Fruit fly (Drosophila melanogaster) whole organism, prepupa: Measurements from ENCODE around the gene Jig.

Source experiments
- CG10631 ChIP-seq: fragments of 200-800 bp; sonication (Bioruptor generic); optimal IDR thresholded peaks from 2 replicates; lab custom pipeline; 2016; ENCODE audit warnings: missing biosample characterization, missing genetic modification characterization
- CG10669 ChIP-seq: fragments of 200-800 bp; sonication (Bioruptor generic); optimal IDR thresholded peaks from 3 replicates; lab custom pipeline; 2018; ENCODE audit warnings: missing biosample characterization, mild to moderate bottlenecking, missing genetic modification characterization, moderate library complexity
- CG11762 ChIP-seq: fragments of 200-800 bp; sonication (Bioruptor generic); optimal IDR thresholded peaks from 3 replicates; lab custom pipeline; 2016; ENCODE audit warnings: missing biosample characterization, missing genetic modification characterization; ENCODE audit not compliant: insufficient read depth
- CG1621 ChIP-seq: fragments of 200-800 bp; sonication (Bioruptor generic); optimal IDR thresholded peaks from 3 replicates; lab custom pipeline; 2018; ENCODE audit warnings: missing biosample characterization, mild to moderate bottlenecking, missing genetic modification characterization
- CG16779 ChIP-seq: fragments of 200-800 bp; sonication (Bioruptor generic); optimal IDR thresholded peaks from 3 replicates; lab custom pipeline; 2017; ENCODE audit warnings: missing biosample characterization, mild to moderate bottlenecking, missing genetic modification characterization
- CG3032 ChIP-seq: fragments of 200-800 bp; optimal IDR thresholded peaks from 2 replicates; lab custom pipeline; 2019; ENCODE audit warnings: missing biosample characterization, mild to moderate bottlenecking, missing genetic modification characterization, moderate library complexity
- CG31627 ChIP-seq: fragments of 200-800 bp; sonication (Bioruptor generic); optimal IDR thresholded peaks from 3 replicates; lab custom pipeline; 2016; ENCODE audit warnings: missing biosample characterization, missing genetic modification characterization
- CG32006 ChIP-seq: fragments of 200-800 bp; sonication (Bioruptor generic); optimal IDR thresholded peaks from 3 replicates; lab custom pipeline; 2017; ENCODE audit warnings: missing biosample characterization, mild to moderate bottlenecking, missing genetic modification characterization
- CG34406 ChIP-seq: fragments of 200-800 bp; sonication (Bioruptor generic); optimal IDR thresholded peaks from 3 replicates; lab custom pipeline; 2016; ENCODE audit warnings: missing biosample characterization, missing genetic modification characterization
- CG3919 ChIP-seq: fragments of 200-800 bp; sonication (Bioruptor generic); optimal IDR thresholded peaks from 3 replicates; lab custom pipeline; 2016; ENCODE audit warnings: missing biosample characterization, missing genetic modification characterization
- CG6792 ChIP-seq: fragments of 200-800 bp; sonication (Bioruptor generic); optimal IDR thresholded peaks from 3 replicates; lab custom pipeline; 2016; ENCODE audit warnings: missing biosample characterization, missing genetic modification characterization
- CG6808 ChIP-seq: fragments of 200-800 bp; sonication (Bioruptor generic); optimal IDR thresholded peaks from 3 replicates; lab custom pipeline; 2017; ENCODE audit warnings: missing biosample characterization, missing genetic modification characterization, mild to moderate bottlenecking, moderate library complexity, missing genetic modification reagents
- CG6854 ChIP-seq: fragments of 200-800 bp; sonication (Bioruptor generic); optimal IDR thresholded peaks from 2 replicates; lab custom pipeline; 2017; ENCODE audit warnings: missing biosample characterization, mild to moderate bottlenecking, missing genetic modification characterization
- CG8119 ChIP-seq: fragments of 200-800 bp; sonication (Bioruptor generic); IDR thresholded peaks from 3 replicates; pipeline ENCODE4 v1.3.6; 2022; ENCODE audit warnings: missing biosample characterization, missing genetic modification characterization
- CG8319 ChIP-seq: fragments of 200-800 bp; sonication (Bioruptor generic); optimal IDR thresholded peaks from 3 replicates; lab custom pipeline; 2016; ENCODE audit warnings: missing biosample characterization, missing genetic modification characterization
- CG8632 ChIP-seq: fragments of 200-800 bp; sonication (Bioruptor generic); optimal IDR thresholded peaks from 3 replicates; lab custom pipeline; 2016; ENCODE audit warnings: missing biosample characterization, missing genetic modification characterization
- Eip75B ChIP-seq: fragments of 200-800 bp; sonication (Bioruptor generic); optimal IDR thresholded peaks from 3 replicates; lab custom pipeline; 2016; ENCODE audit warnings: missing biosample characterization, missing genetic modification characterization
- Eip78C ChIP-seq: fragments of 200-800 bp; sonication (Bioruptor generic); peaks from one replicate; lab custom pipeline; 2016; ENCODE audit warnings: missing biosample characterization, missing genetic modification characterization
- Eip93F ChIP-seq: fragments of 200-800 bp; sonication (Bioruptor generic); optimal IDR thresholded peaks from 2 replicates; lab custom pipeline; 2016; ENCODE audit warnings: missing biosample characterization, mild to moderate bottlenecking, missing genetic modification characterization
- Ets21C ChIP-seq: fragments of 200-800 bp; sonication (Bioruptor generic); optimal IDR thresholded peaks from 3 replicates; lab custom pipeline; 2016; ENCODE audit warnings: missing biosample characterization, missing genetic modification characterization
- Ets96B ChIP-seq: fragments of 200-800 bp; optimal IDR thresholded peaks from 2 replicates; lab custom pipeline; 2019; ENCODE audit warnings: missing biosample characterization, mild to moderate bottlenecking, missing genetic modification characterization, moderate library complexity
- Hr38 ChIP-seq: sonication (Bioruptor generic); optimal IDR thresholded peaks from 2 replicates; lab custom pipeline; 2016; ENCODE audit warnings: missing biosample characterization, missing genetic modification characterization
- Hr39 ChIP-seq: fragments of 200-800 bp; sonication (Bioruptor generic); optimal IDR thresholded peaks from 2 replicates; lab custom pipeline; 2016; ENCODE audit warnings: missing biosample characterization, missing genetic modification characterization
- Hr4 ChIP-seq: fragments of 200-800 bp; sonication (Bioruptor generic); optimal IDR thresholded peaks from 3 replicates; lab custom pipeline; 2016; ENCODE audit warnings: missing biosample characterization, missing genetic modification characterization
- Lpt ChIP-seq: fragments of 200-800 bp; sonication (Bioruptor generic); optimal IDR thresholded peaks from 3 replicates; lab custom pipeline; 2016; ENCODE audit warnings: missing biosample characterization, missing genetic modification characterization
- Met ChIP-seq: fragments of 200-800 bp; sonication (Bioruptor generic); optimal IDR thresholded peaks from 3 replicates; lab custom pipeline; 2016; ENCODE audit warnings: missing biosample characterization, missing genetic modification characterization
- OdsH ChIP-seq: fragments of 200-800 bp; sonication (Bioruptor generic); optimal IDR thresholded peaks from 3 replicates; lab custom pipeline; 2016; ENCODE audit warnings: missing biosample characterization, missing genetic modification characterization
- Smox ChIP-seq: fragments of 200-800 bp; sonication (Bioruptor generic); optimal IDR thresholded peaks from 3 replicates; lab custom pipeline; 2016; ENCODE audit warnings: missing biosample characterization, missing genetic modification characterization
- Sox102F ChIP-seq: fragments of 200-800 bp; sonication (Bioruptor generic); optimal IDR thresholded peaks from 2 replicates; lab custom pipeline; 2016; ENCODE audit warnings: missing biosample characterization, mild to moderate bottlenecking, missing genetic modification characterization
- Sox14 ChIP-seq: fragments of 200-800 bp; sonication (Bioruptor generic); optimal IDR thresholded peaks from 3 replicates; lab custom pipeline; 2016; ENCODE audit warnings: missing biosample characterization, missing genetic modification characterization
- achi ChIP-seq: fragments of 200-800 bp; sonication (Bioruptor generic); optimal IDR thresholded peaks from 3 replicates; lab custom pipeline; 2016; ENCODE audit warnings: missing biosample characterization, missing genetic modification characterization
- acj6 ChIP-seq: fragments of 200-800 bp; sonication (Bioruptor generic); optimal IDR thresholded peaks from 3 replicates; lab custom pipeline; 2016; ENCODE audit warnings: missing biosample characterization, missing genetic modification characterization
- cyc ChIP-seq: fragments of 200-800 bp; sonication (Bioruptor generic); optimal IDR thresholded peaks from 3 replicates; lab custom pipeline; 2016; ENCODE audit warnings: missing biosample characterization, missing genetic modification characterization
- dac ChIP-seq: fragments of 200-800 bp; sonication (Bioruptor generic); optimal IDR thresholded peaks from 2 replicates; lab custom pipeline; 2017; ENCODE audit warnings: missing biosample characterization, mild to moderate bottlenecking, missing genetic modification characterization
- esn ChIP-seq: fragments of 200-800 bp; sonication (Bioruptor generic); optimal IDR thresholded peaks from 2 replicates; lab custom pipeline; 2016; ENCODE audit warnings: missing biosample characterization, mild to moderate bottlenecking, missing genetic modification characterization, moderate library complexity
- fd59A ChIP-seq: fragments of 200-800 bp; sonication (Bioruptor generic); optimal IDR thresholded peaks from 2 replicates; lab custom pipeline; 2017; ENCODE audit warnings: missing biosample characterization, mild to moderate bottlenecking, missing genetic modification characterization, missing genetic modification reagents
- fd85E ChIP-seq: fragments of 200-800 bp; sonication (Bioruptor generic); optimal IDR thresholded peaks from 3 replicates; lab custom pipeline; 2016; ENCODE audit warnings: missing biosample characterization, missing genetic modification characterization
- lz ChIP-seq: fragments of 200-800 bp; sonication (Bioruptor generic); optimal IDR thresholded peaks from 3 replicates; lab custom pipeline; 2016; ENCODE audit warnings: missing biosample characterization, missing genetic modification characterization
- net ChIP-seq: fragments of 200-800 bp; sonication (Bioruptor generic); optimal IDR thresholded peaks from 3 replicates; lab custom pipeline; 2016; ENCODE audit warnings: missing biosample characterization, missing genetic modification characterization
- pdm3 ChIP-seq: fragments of 200-800 bp; sonication (Bioruptor generic); optimal IDR thresholded peaks from 3 replicates; lab custom pipeline; 2016; ENCODE audit warnings: missing biosample characterization, missing genetic modification characterization
- salr ChIP-seq, 2 experiments: fragments of 200-800 bp; sonication (Bioruptor generic); optimal IDR thresholded peaks; 3 replicates each; lab custom pipeline; 2016 to 2018; ENCODE audit warnings: missing biosample characterization in 2 of 2, missing genetic modification characterization in 2 of 2, mild to moderate bottlenecking in 1 of 2
- spab ChIP-seq: fragments of 200-800 bp; sonication (Bioruptor generic); optimal IDR thresholded peaks from 2 replicates; lab custom pipeline; 2017; ENCODE audit warnings: missing biosample characterization, mild to moderate bottlenecking, missing genetic modification characterization, missing genetic modification reagents
- ss ChIP-seq, 2 experiments: fragments of 200-800 bp; sonication (Bioruptor generic); optimal IDR thresholded peaks; 2 replicates in 1 of 2; 3 replicates in 1 of 2; lab custom pipeline; 2017 to 2018; ENCODE audit warnings: mild to moderate bottlenecking in 2 of 2, missing biosample characterization in 2 of 2, missing genetic modification characterization in 2 of 2, moderate library complexity in 1 of 2
- svp ChIP-seq: fragments of 200-800 bp; sonication (Bioruptor generic); peaks from one replicate; lab custom pipeline; 2016; ENCODE audit warnings: missing biosample characterization, missing genetic modification characterization
- topi ChIP-seq: fragments of 200-800 bp; sonication (Bioruptor generic); optimal IDR thresholded peaks from 3 replicates; lab custom pipeline; 2016; ENCODE audit warnings: missing biosample characterization, missing genetic modification characterization
- vri ChIP-seq: fragments of 200-800 bp; sonication (Bioruptor generic); optimal IDR thresholded peaks from 3 replicates; lab custom pipeline; 2016; ENCODE audit warnings: missing biosample characterization, mild to moderate bottlenecking, missing genetic modification characterization

Jig gene

dm6 chr3R:14557480-14558354 lies 3.0 kb upstream of the Jig start, which contains the start of gene Pde6 (continued):
- peak; percentile 88 for TF ChIP-seq CG8119
- peak; percentile 21 to 52 for TF ChIP-seq ss (GFP tag; optimal IDR thresholded peaks at IDR 0.05; lab: Kevin White, UChicago)
- no peak for TF ChIP-seq cyc (GFP tag; lab: Kevin White, UChicago)
- peak; percentile 28 for TF ChIP-seq spab (GFP tag; lab: Kevin White, UChicago)
- no peak for TF ChIP-seq vri (GFP tag; lab: Kevin White, UChicago)
- peak; percentile 3 for TF ChIP-seq Sox14 (GFP tag; lab: Kevin White, UChicago)
- no peak for TF ChIP-seq Sox102F (GFP tag; lab: Kevin White, UChicago)
- no peak for TF ChIP-seq fd59A (GFP tag; lab: Kevin White, UChicago)
- no peak for TF ChIP-seq CG6792 (GFP tag; lab: Kevin White, UChicago)
- TF ChIP-seq Ets96B (tag; lab: Kevin White, UChicago) = peak; percentile 43
- no peak for TF ChIP-seq CG31627 (GFP tag; lab: Kevin White, UChicago)
- TF ChIP-seq CG8632 (GFP tag; lab: Kevin White, UChicago) = peak; percentile 0
- TF ChIP-seq CG16779 = peak; percentile 77
- TF ChIP-seq fd85E (GFP tag; lab: Kevin White, UChicago) = no peak
- TF ChIP-seq dac (GFP tag; lab: Kevin White, UChicago) = peak; percentile 44
- peak; percentile 52 for TF ChIP-seq svp (GFP tag; lab: Kevin White, UChicago)
- TF ChIP-seq CG8319 (GFP tag; lab: Kevin White, UChicago) = no peak
- peak; percentile 32 for TF ChIP-seq CG1621 (tag; lab: Kevin White, UChicago)
- no peak for TF ChIP-seq CG6854
- no peak for TF ChIP-seq lz (GFP tag; lab: Kevin White, UChicago)
- TF ChIP-seq Hr38 (GFP tag; lab: Kevin White, UChicago) = no peak
- TF ChIP-seq topi (GFP tag; lab: Kevin White, UChicago) = no peak
- no peak for TF ChIP-seq Smox (GFP tag; lab: Kevin White, UChicago)
- no peak for TF ChIP-seq Ets21C
- peak; percentile 33 for TF ChIP-seq CG3032 (tag; lab: Kevin White, UChicago)
- peak in 1 of 2 experiments; percentile 77 for TF ChIP-seq salr (GFP tag; optimal IDR thresholded peaks at IDR 0.05; lab: Kevin White, UChicago)
- TF ChIP-seq achi (GFP tag; lab: Kevin White, UChicago) = peak; percentile 63
- TF ChIP-seq Met (GFP tag; lab: Kevin White, UChicago) = no peak
- TF ChIP-seq Hr4 (GFP tag; lab: Kevin White, UChicago) = peak; percentile 43
- TF ChIP-seq esn (GFP tag; lab: Kevin White, UChicago) = no peak
- peak; percentile 12 for TF ChIP-seq CG3919 (GFP tag; lab: Kevin White, UChicago)
- peak; percentile 24 for TF ChIP-seq pdm3
- TF ChIP-seq CG6808 = peak; percentile 56
- no peak for TF ChIP-seq CG11762 (GFP tag; lab: Kevin White, UChicago)
- no peak for TF ChIP-seq acj6 (GFP tag; lab: Kevin White, UChicago)
- peak; percentile 32 for TF ChIP-seq Eip75B (GFP tag; lab: Kevin White, UChicago)
- TF ChIP-seq CG10669 (GFP tag; lab: Kevin White, UChicago) = no peak

dm6 chr3R:14558383-14558883 lies 2.3 kb upstream of the Jig start:
- peak; percentile 58 for TF ChIP-seq CG3032 (tag; lab: Kevin White, UChicago)
- peak; percentile 43 for TF ChIP-seq cyc (GFP tag; lab: Kevin White, UChicago)
- peak; percentile 73 for TF ChIP-seq Ets96B (tag; lab: Kevin White, UChicago)
- TF ChIP-seq OdsH = peak; percentile 65
- TF ChIP-seq CG8319 (GFP tag; lab: Kevin White, UChicago) = no peak
- TF ChIP-seq CG10631 (GFP tag; lab: Kevin White, UChicago) = peak; percentile 61
- peak; percentile 77 for TF ChIP-seq Lpt (GFP tag; lab: Kevin White, UChicago)
- TF ChIP-seq lz (GFP tag; lab: Kevin White, UChicago) = peak; percentile 67
- peak; percentile 61 for TF ChIP-seq topi (GFP tag; lab: Kevin White, UChicago)
- peak; percentile 28 for TF ChIP-seq Hr39 (GFP tag; lab: Kevin White, UChicago)
- TF ChIP-seq Eip75B (GFP tag; lab: Kevin White, UChicago) = peak; percentile 59
- no peak for TF ChIP-seq Eip93F (GFP tag; lab: Kevin White, UChicago)
- peak; percentile 58 for TF ChIP-seq CG16779
- TF ChIP-seq CG32006 = peak; percentile 94
- peak; percentile 52 for TF ChIP-seq CG1621 (tag; lab: Kevin White, UChicago)
- TF ChIP-seq acj6 (GFP tag; lab: Kevin White, UChicago) = peak; percentile 61
- no peak for TF ChIP-seq fd85E (GFP tag; lab: Kevin White, UChicago)
- peak; percentile 46 for TF ChIP-seq Smox (GFP tag; lab: Kevin White, UChicago)
- TF ChIP-seq Hr4 (GFP tag; lab: Kevin White, UChicago) = peak; percentile 92
- peak; percentile 24 to 78 for TF ChIP-seq salr (GFP tag; optimal IDR thresholded peaks at IDR 0.05; lab: Kevin White, UChicago)
- TF ChIP-seq esn (GFP tag; lab: Kevin White, UChicago) = peak; percentile 59
- peak; percentile 51 for TF ChIP-seq CG34406 (GFP tag; lab: Kevin White, UChicago)
- peak; percentile 66 for TF ChIP-seq net (GFP tag; lab: Kevin White, UChicago)
- peak; percentile 94 for TF ChIP-seq Eip78C (GFP tag; lab: Kevin White, UChicago)
